Worm (Caenorhabditis elegans) whole organism, late embryonic: ENCODE data around the gene R07E5.15.

ENCODE experiments used
- C08G9.2 ChIP-seq: sonication (generic microtip); optimal IDR thresholded peaks from 2 replicates; lab custom pipeline; 2016; ENCODE audit warnings: mild to moderate bottlenecking, missing genetic modification characterization, moderate library complexity, missing compliant biosample characterization
- C38D4.7 ChIP-seq: fragments of 200-800 bp; sonication (Bioruptor generic); optimal IDR thresholded peaks from 2 replicates; lab custom pipeline; 2018; ENCODE audit warnings: mild to moderate bottlenecking, missing genetic modification characterization, moderate library complexity, missing compliant biosample characterization
- K02D7.2 ChIP-seq: sonication (generic microtip); optimal IDR thresholded peaks from 2 replicates; lab custom pipeline; 2017; ENCODE audit warnings: mild to moderate bottlenecking, missing genetic modification characterization, missing compliant biosample characterization
- T23F11.4 ChIP-seq: fragments of 200-800 bp; sonication (Bioruptor generic); optimal IDR thresholded peaks from 2 replicates; lab custom pipeline; 2018; ENCODE audit warnings: mild to moderate bottlenecking, missing genetic modification characterization, missing compliant biosample characterization
- Y22D7AL.16 ChIP-seq: sonication (generic microtip); optimal IDR thresholded peaks from 2 replicates; lab custom pipeline; 2016; ENCODE audit warnings: missing genetic modification characterization, missing compliant biosample characterization
- ceh-14 ChIP-seq: sonication (generic microtip); optimal IDR thresholded peaks from 2 replicates; lab custom pipeline; 2016; ENCODE audit warnings: missing genotype, missing genetic modification characterization, missing compliant biosample characterization
- ceh-18 ChIP-seq: sonication (generic microtip); optimal IDR thresholded peaks from 2 replicates; lab custom pipeline; 2016; ENCODE audit warnings: missing genetic modification characterization, missing compliant biosample characterization
- ceh-19 ChIP-seq: fragments of 200-800 bp; sonication (Bioruptor generic); optimal IDR thresholded peaks from 2 replicates; lab custom pipeline; 2018; ENCODE audit warnings: mild to moderate bottlenecking, missing genetic modification characterization, missing compliant biosample characterization
- ceh-2 ChIP-seq: sonication (generic microtip); optimal IDR thresholded peaks from 2 replicates; lab custom pipeline; 2016; ENCODE audit warnings: missing genotype, missing genetic modification characterization, missing compliant biosample characterization
- ceh-22 ChIP-seq: sonication (generic microtip); optimal IDR thresholded peaks from 2 replicates; lab custom pipeline; 2017; ENCODE audit warnings: missing biosample characterization, missing genetic modification characterization
- ceh-24 ChIP-seq: sonication (generic microtip); optimal IDR thresholded peaks from 2 replicates; lab custom pipeline; 2016; ENCODE audit warnings: mild to moderate bottlenecking, missing genetic modification characterization, missing compliant biosample characterization
- ceh-34 ChIP-seq: sonication (generic microtip); optimal IDR thresholded peaks from 2 replicates; lab custom pipeline; 2016; ENCODE audit warnings: mild to moderate bottlenecking, missing genetic modification characterization, missing compliant biosample characterization
- ceh-45 ChIP-seq: fragments of 200-800 bp; sonication (Bioruptor generic); IDR thresholded peaks from 2 replicates; pipeline ENCODE4 v1.3.6; 2022; ENCODE audit warnings: missing genetic modification reagents, missing genetic modification characterization, missing compliant biosample characterization
- ceh-6 ChIP-seq: fragments of 200-800 bp; sonication (Bioruptor generic); optimal IDR thresholded peaks from 2 replicates; lab custom pipeline; 2018; ENCODE audit warnings: mild to moderate bottlenecking, missing genetic modification characterization, missing compliant biosample characterization
- che-1 ChIP-seq: sonication (generic microtip); optimal IDR thresholded peaks from 2 replicates; lab custom pipeline; 2016; ENCODE audit warnings: mild to moderate bottlenecking, missing genetic modification characterization, missing compliant biosample characterization
- dmd-4 ChIP-seq: sonication (generic microtip); optimal IDR thresholded peaks from 2 replicates; lab custom pipeline; 2016; ENCODE audit warnings: borderline replicate concordance, missing genetic modification characterization, missing compliant biosample characterization
- elt-2 ChIP-seq: sonication (generic microtip); optimal IDR thresholded peaks from 2 replicates; lab custom pipeline; 2016; ENCODE audit warnings: missing genetic modification reagents, missing genetic modification characterization, missing compliant biosample characterization
- fax-1 ChIP-seq: sonication (generic microtip); optimal IDR thresholded peaks from 2 replicates; lab custom pipeline; 2016; ENCODE audit warnings: missing genotype, missing genetic modification characterization, missing compliant biosample characterization
- fkh-6 ChIP-seq: sonication (generic microtip); optimal IDR thresholded peaks from 2 replicates; lab custom pipeline; 2016; ENCODE audit warnings: missing genetic modification characterization, missing compliant biosample characterization
- hlh-15 ChIP-seq: sonication (generic microtip); optimal IDR thresholded peaks from 2 replicates; lab custom pipeline; 2016; ENCODE audit warnings: missing genetic modification characterization, missing compliant biosample characterization
- hlh-6 ChIP-seq: sonication (generic microtip); optimal IDR thresholded peaks from 2 replicates; lab custom pipeline; 2016; ENCODE audit warnings: missing genotype, missing genetic modification characterization, missing compliant biosample characterization
- hlh-8 ChIP-seq: sonication (generic microtip); optimal IDR thresholded peaks from 2 replicates; lab custom pipeline; 2016; ENCODE audit warnings: missing genotype, missing genetic modification characterization, missing compliant biosample characterization
- lin-11 ChIP-seq: fragments of 200-800 bp; sonication (Bioruptor generic); optimal IDR thresholded peaks from 2 replicates; lab custom pipeline; 2018; ENCODE audit warnings: mild to moderate bottlenecking, missing genetic modification characterization, missing compliant biosample characterization
- madf-2 ChIP-seq: sonication (generic microtip); optimal IDR thresholded peaks from 2 replicates; lab custom pipeline; 2017; ENCODE audit warnings: missing genetic modification characterization, missing compliant biosample characterization
- nhr-232 ChIP-seq: sonication (generic microtip); optimal IDR thresholded peaks from 2 replicates; lab custom pipeline; 2016; ENCODE audit warnings: missing genetic modification characterization, missing compliant biosample characterization
- npax-4 ChIP-seq: sonication (generic microtip); optimal IDR thresholded peaks from 2 replicates; lab custom pipeline; 2016; ENCODE audit warnings: missing genetic modification characterization, missing compliant biosample characterization
- pat-9 ChIP-seq: fragments of 200-800 bp; sonication (Bioruptor generic); optimal IDR thresholded peaks from 2 replicates; lab custom pipeline; 2018; ENCODE audit warnings: mild to moderate bottlenecking, missing genetic modification characterization, moderate library complexity, missing compliant biosample characterization
- pha-2 ChIP-seq: sonication (generic microtip); optimal IDR thresholded peaks from 2 replicates; lab custom pipeline; 2017; ENCODE audit warnings: mild to moderate bottlenecking, missing genetic modification characterization, missing compliant biosample characterization
- ref-2 ChIP-seq: sonication (generic microtip); optimal IDR thresholded peaks from 2 replicates; lab custom pipeline; 2016; ENCODE audit warnings: missing genetic modification characterization, missing compliant biosample characterization
- sdc-2 ChIP-seq: sonication (generic microtip); optimal IDR thresholded peaks from 2 replicates; lab custom pipeline; 2016; ENCODE audit warnings: missing genotype, missing genetic modification characterization, missing compliant biosample characterization
- sox-2 ChIP-seq: fragments of 200-800 bp; sonication (Bioruptor generic); IDR thresholded peaks from 2 replicates; pipeline ENCODE4 v1.3.6; 2022; ENCODE audit warnings: missing genetic modification reagents, missing genetic modification characterization, missing compliant biosample characterization
- sox-4 ChIP-seq: sonication (generic microtip); optimal IDR thresholded peaks from 2 replicates; lab custom pipeline; 2017; ENCODE audit warnings: mild to moderate bottlenecking, missing genetic modification characterization, inconsistent platforms, missing compliant biosample characterization
- syd-9 ChIP-seq: sonication (generic microtip); optimal IDR thresholded peaks from 2 replicates; lab custom pipeline; 2016; ENCODE audit warnings: mild to moderate bottlenecking, missing genetic modification characterization, moderate library complexity, missing compliant biosample characterization
- tbx-2 ChIP-seq: sonication (generic microtip); optimal IDR thresholded peaks from 2 replicates; lab custom pipeline; 2016; ENCODE audit warnings: missing genetic modification characterization, missing compliant biosample characterization
- tbx-7 ChIP-seq: sonication (generic microtip); optimal IDR thresholded peaks from 2 replicates; lab custom pipeline; 2016; ENCODE audit warnings: missing genotype, missing genetic modification characterization, missing compliant biosample characterization
- ttx-3 ChIP-seq: sonication (generic microtip); optimal IDR thresholded peaks from 2 replicates; lab custom pipeline; 2016; ENCODE audit warnings: missing genetic modification reagents, missing genetic modification characterization, missing compliant biosample characterization
- unc-3 ChIP-seq, 2 experiments: fragments of 200-800 bp in 1 of 2; sonication (Bioruptor generic) in 1 of 2; sonication (generic microtip) in 1 of 2; conservative IDR thresholded peaks in 1 of 2; optimal IDR thresholded peaks in 1 of 2; 2 replicates each; pipeline versions ENCODE4 v1.3.6 to Lab custom; 2016 to 2022; ENCODE audit warnings: missing compliant biosample characterization in 2 of 2, missing genetic modification characterization in 2 of 2, missing genetic modification reagents in 1 of 2
- unc-86 ChIP-seq: sonication (generic microtip); optimal IDR thresholded peaks from 2 replicates; lab custom pipeline; 2016; ENCODE audit warnings: missing genetic modification characterization, missing compliant biosample characterization
- zip-5 ChIP-seq: sonication (generic microtip); optimal IDR thresholded peaks from 2 replicates; lab custom pipeline; 2016; ENCODE audit warnings: missing genetic modification characterization, missing compliant biosample characterization
- ztf-16 ChIP-seq: sonication (generic microtip); optimal IDR thresholded peaks from 2 replicates; lab custom pipeline; 2017; ENCODE audit warnings: missing genetic modification characterization, missing compliant biosample characterization

R07E5.15 gene

ce11 chrIII:4426711-4427218 is 25.5 kb downstream of the R07E5.15 start:
- TF ChIP-seq nhr-232 (tag; lab: Kevin White, UChicago) (peak; percentile 53), lin-11 (tag; lab: Kevin White, UChicago) (peak; percentile 14), ztf-16 (tag; lab: Kevin White, UChicago) (peak; percentile 17), elt-2 (tag; lab: Kevin White, UChicago) (peak; percentile 57), ref-2 (peak; percentile 44), madf-2 (tag; lab: Kevin White, UChicago) (peak; percentile 33), npax-4 (peak; percentile 48), ceh-6 (peak; percentile 42), sox-4 (tag; lab: Kevin White, UChicago) (peak; percentile 59), unc-86 (tag; lab: Kevin White, UChicago) (peak; percentile 49), Y22D7AL.16 (tag; lab: Kevin White, UChicago) (peak; percentile 35), K02D7.2 (tag; lab: Kevin White, UChicago) (peak; percentile 58), che-1 (tag; lab: Kevin White, UChicago) (peak; percentile 73), unc-3 (GFP tag; conservative IDR thresholded peaks at IDR 0.05; lab: Robert Waterston, UW) (peak; percentile 80), unc-3 (tag; optimal IDR thresholded peaks at IDR 0.05; lab: Kevin White, UChicago) (peak; percentile 17), tbx-2 (tag; lab: Kevin White, UChicago) (peak; percentile 7), pha-2 (tag; lab: Kevin White, UChicago) (peak; percentile 64), ceh-34 (peak; percentile 32), C08G9.2 (peak; percentile 24), hlh-15 (tag; lab: Kevin White, UChicago) (peak; percentile 32), ceh-45 (GFP tag; lab: Robert Waterston, UW) (peak; percentile 82), dmd-4 (tag; lab: Kevin White, UChicago) (peak; percentile 24), sdc-2 (tag; lab: Kevin White, UChicago) (peak; percentile 40), zip-5 (tag; lab: Kevin White, UChicago) (peak; percentile 40), sox-2 (GFP tag; lab: Robert Waterston, UW) (peak; percentile 91), pat-9 (tag; lab: Kevin White, UChicago) (peak; percentile 66), syd-9 (tag; lab: Kevin White, UChicago) (peak; percentile 22), C38D4.7 (GFP tag; lab: Kevin White, UChicago) (peak; percentile 70), ceh-24 (tag; lab: Kevin White, UChicago) (peak; percentile 40), ceh-19 (GFP tag; lab: Kevin White, UChicago) (peak; percentile 63), hlh-6 (tag; lab: Kevin White, UChicago) (peak; percentile 67), ttx-3 (tag; lab: Kevin White, UChicago) (peak; percentile 54), ceh-2 (peak; percentile 63), fkh-6 (tag; lab: Kevin White, UChicago) (peak; percentile 62), fax-1 (peak; percentile 5), ceh-14 (tag; lab: Kevin White, UChicago) (peak; percentile 43)

ce11 chrIII:4428797-4429196 is 27.6 kb downstream of the R07E5.15 start:
- TF ChIP-seq ceh-45 (GFP tag; lab: Robert Waterston, UW) (0 out of 2 replicates have a peak, but pooled peaks have one; percentile 42), unc-3 (GFP tag; conservative IDR thresholded peaks at IDR 0.05; lab: Robert Waterston, UW) (peak; percentile 40; the same call in 1 of the 2 replicates), unc-3 (tag; optimal IDR thresholded peaks at IDR 0.05; lab: Kevin White, UChicago) (no peak), K02D7.2 (tag; lab: Kevin White, UChicago) (no peak), C38D4.7 (GFP tag; lab: Kevin White, UChicago) (peak; percentile 15), sox-4 (tag; lab: Kevin White, UChicago) (peak; percentile 8), hlh-8 (no peak), C08G9.2 (peak; percentile 10), Y22D7AL.16 (tag; lab: Kevin White, UChicago) (peak; percentile 14), T23F11.4 (peak; percentile 56)

- TF ChIP-seq ceh-22 (no peak), unc-86 (tag; lab: Kevin White, UChicago) (no peak), tbx-7 (no peak), ceh-18 (no peak), pha-2 (tag; lab: Kevin White, UChicago) (no peak)
Measured at ce11 chrIII:4429402-4429801, 28.2 kb downstream of the R07E5.15 start, which contains the start of gene C28A5.6. Gene C28A5.6 (minus strand): TSS chrIII:4429502.
